Fruit fly (Drosophila melanogaster) whole organism, embryonic: ENCODE results near the gene CG43675.

Source experiments
- Asciz ChIP-seq: fragments of 200-800 bp; sonication (Bioruptor generic); optimal IDR thresholded peaks from 2 replicates; lab custom pipeline; 2017; ENCODE audit warnings: missing biosample characterization, mild to moderate bottlenecking, missing genetic modification characterization, missing genetic modification reagents
- Atf-2 ChIP-seq: fragments of 200-800 bp; sonication (Bioruptor generic); optimal IDR thresholded peaks from 2 replicates; lab custom pipeline; 2016; ENCODE audit warnings: missing biosample characterization, missing genetic modification characterization
- Bteb2 ChIP-seq: fragments of 200-800 bp; sonication (Bioruptor generic); optimal IDR thresholded peaks from 2 replicates; lab custom pipeline; 2016; ENCODE audit warnings: missing biosample characterization, missing genetic modification characterization
- CG10431 ChIP-seq: fragments of 200-800 bp; sonication (Bioruptor generic); optimal IDR thresholded peaks from 3 replicates; lab custom pipeline; 2018; ENCODE audit warnings: missing biosample characterization, mild to moderate bottlenecking, missing genetic modification characterization
- CG12071 ChIP-seq: fragments of 200-800 bp; sonication (Bioruptor generic); optimal IDR thresholded peaks from 3 replicates; lab custom pipeline; 2018; ENCODE audit warnings: missing biosample characterization, mild to moderate bottlenecking, missing genetic modification characterization
- CG12659 ChIP-seq: fragments of 200-800 bp; sonication (Bioruptor generic); optimal IDR thresholded peaks from 3 replicates; lab custom pipeline; 2017; ENCODE audit warnings: mild to moderate bottlenecking, missing biosample characterization, missing genetic modification reagents, missing genetic modification characterization
- CG13296 ChIP-seq: fragments of 200-800 bp; sonication (Bioruptor generic); optimal IDR thresholded peaks from 3 replicates; lab custom pipeline; 2018; ENCODE audit warnings: missing biosample characterization, mild to moderate bottlenecking, missing genetic modification characterization
- CG13424 ChIP-seq: fragments of 200-800 bp; sonication (Bioruptor generic); optimal IDR thresholded peaks from 2 replicates; lab custom pipeline; 2019; ENCODE audit warnings: missing biosample characterization, mild to moderate bottlenecking, missing genetic modification characterization, moderate library complexity
- CG14014 ChIP-seq: fragments of 200-800 bp; sonication (Bioruptor generic); IDR thresholded peaks from 2 replicates; pipeline ENCODE4 v1.3.6; 2022; ENCODE audit warnings: missing biosample characterization, missing genetic modification characterization
- CG14710 ChIP-seq: fragments of 200-800 bp; sonication (Bioruptor generic); optimal IDR thresholded peaks from 3 replicates; lab custom pipeline; 2019; ENCODE audit warnings: missing biosample characterization, mild to moderate bottlenecking, missing genetic modification characterization, moderate library complexity
- CG15514 ChIP-seq: fragments of 200-800 bp; sonication (Bioruptor generic); optimal IDR thresholded peaks from 3 replicates; lab custom pipeline; 2017; ENCODE audit warnings: missing biosample characterization, missing genetic modification characterization, mild to moderate bottlenecking, moderate library complexity, missing genetic modification reagents
- CG18011 ChIP-seq: fragments of 200-800 bp; sonication (Bioruptor generic); optimal IDR thresholded peaks from 2 replicates; lab custom pipeline; 2017; ENCODE audit warnings: missing biosample characterization, missing genetic modification characterization, mild to moderate bottlenecking, moderate library complexity, missing genotype
- CG2129 ChIP-seq: fragments of 200-800 bp; sonication (Bioruptor generic); IDR thresholded peaks from 2 replicates; pipeline ENCODE4 v1.3.6; 2022; ENCODE audit warnings: missing biosample characterization, missing genetic modification characterization; ENCODE audit not compliant: partially characterized antibody
- CG33213 ChIP-seq: fragments of 200-800 bp; sonication (Bioruptor generic); optimal IDR thresholded peaks from 3 replicates; lab custom pipeline; 2016; ENCODE audit warnings: missing biosample characterization, missing genetic modification characterization
- CG4328 ChIP-seq: fragments of 200-800 bp; sonication (Bioruptor generic); optimal IDR thresholded peaks from 3 replicates; lab custom pipeline; 2017; ENCODE audit warnings: missing biosample characterization, missing genetic modification reagents, missing genetic modification characterization
- CG4730 ChIP-seq: fragments of 200-800 bp; sonication (Bioruptor generic); IDR thresholded peaks from 2 replicates; pipeline ENCODE4 v1.3.6; 2022; ENCODE audit warnings: missing biosample characterization, missing genetic modification characterization
- CG5953 ChIP-seq: fragments of 200-800 bp; sonication (Bioruptor generic); IDR thresholded peaks from 2 replicates; pipeline ENCODE4 v1.3.6; 2022; ENCODE audit warnings: missing biosample characterization, missing genetic modification characterization
- CG9797 ChIP-seq: fragments of 200-800 bp; sonication (Bioruptor generic); optimal IDR thresholded peaks from 3 replicates; lab custom pipeline; 2018; ENCODE audit warnings: missing biosample characterization, mild to moderate bottlenecking, missing genetic modification characterization
- D ChIP-seq, 2 experiments: fragments of 200-800 bp in 1 of 2; fragments of >200 bp in 1 of 2; sonication (Bioruptor generic) in 1 of 2; optimal IDR thresholded peaks; 2 replicates in 1 of 2; 3 replicates in 1 of 2; lab custom pipeline; 2017; ENCODE audit warnings: mild to moderate bottlenecking in 1 of 2, missing biosample characterization in 1 of 2, missing genetic modification characterization in 1 of 2, missing genetic modification reagents in 1 of 2
- Deaf1 ChIP-seq: fragments of 200-800 bp; optimal IDR thresholded peaks from 3 replicates; lab custom pipeline; 2019; ENCODE audit warnings: missing biosample characterization, mild to moderate bottlenecking, missing genetic modification characterization, moderate library complexity
- Fer2 ChIP-seq: fragments of 200-800 bp; sonication (Bioruptor generic); optimal IDR thresholded peaks from 2 replicates; lab custom pipeline; 2018; ENCODE audit warnings: missing biosample characterization, mild to moderate bottlenecking, missing genetic modification characterization, moderate library complexity
- GATAe ChIP-seq: fragments of 200-800 bp; sonication (Bioruptor generic); conservative IDR thresholded peaks from 2 replicates; pipeline ENCODE4 v1.3.6; 2022; ENCODE audit warnings: missing biosample characterization, missing genetic modification characterization
- HLH4C ChIP-seq: fragments of 200-800 bp; sonication (Bioruptor generic); IDR thresholded peaks from 3 replicates; pipeline ENCODE4 v1.3.6; 2022; ENCODE audit warnings: missing biosample characterization, missing genetic modification characterization; ENCODE audit not compliant: partially characterized antibody
- HmgZ ChIP-seq: fragments of 200-800 bp; sonication (Bioruptor generic); optimal IDR thresholded peaks from 2 replicates; lab custom pipeline; 2018; ENCODE audit warnings: missing biosample characterization, mild to moderate bottlenecking, missing genetic modification characterization
- Hsf ChIP-seq: fragments of 200-800 bp; sonication (Bioruptor generic); optimal IDR thresholded peaks from 3 replicates; lab custom pipeline; 2016; ENCODE audit warnings: missing biosample characterization, missing genetic modification characterization
- Opbp ChIP-seq: fragments of 200-800 bp; sonication (Bioruptor generic); IDR thresholded peaks from 3 replicates; pipeline ENCODE4 v1.3.6; 2022; ENCODE audit warnings: missing biosample characterization, missing genetic modification characterization; ENCODE audit not compliant: partially characterized antibody
- PHDP ChIP-seq: fragments of 200-800 bp; sonication (Bioruptor generic); optimal IDR thresholded peaks from 3 replicates; lab custom pipeline; 2018; ENCODE audit warnings: missing biosample characterization, mild to moderate bottlenecking, missing genetic modification characterization, moderate library complexity
- Pdp1 ChIP-seq, 2 experiments: fragments of 200-800 bp; sonication (Bioruptor generic); optimal IDR thresholded peaks; 3 replicates each; lab custom pipeline; 2016; ENCODE audit warnings: missing biosample characterization in 2 of 2, missing genetic modification characterization in 2 of 2, mild to moderate bottlenecking in 1 of 2, moderate library complexity in 1 of 2
- Poxn ChIP-seq: fragments of 200-800 bp; sonication (Bioruptor generic); IDR thresholded peaks from 2 replicates; pipeline ENCODE4 v1.3.6; 2022; ENCODE audit warnings: missing biosample characterization, missing genetic modification characterization
- Rfx ChIP-seq: fragments of 200-800 bp; sonication (Bioruptor generic); IDR thresholded peaks from 2 replicates; pipeline ENCODE4 v1.3.6; 2022; ENCODE audit warnings: missing biosample characterization, missing genetic modification characterization
- al ChIP-seq: fragments of 200-800 bp; sonication (Bioruptor generic); IDR thresholded peaks from 2 replicates; pipeline ENCODE4 v1.3.6; 2022; ENCODE audit warnings: missing biosample characterization, missing genetic modification characterization
- cato ChIP-seq: fragments of 200-800 bp; sonication (Bioruptor generic); optimal IDR thresholded peaks from 2 replicates; lab custom pipeline; 2016; ENCODE audit warnings: missing biosample characterization, missing genetic modification characterization, borderline replicate concordance
- croc ChIP-seq: fragments of 200-800 bp; sonication (Bioruptor generic); conservative IDR thresholded peaks from 3 replicates; pipeline ENCODE4 v1.3.6; 2022; ENCODE audit warnings: missing biosample characterization, missing genetic modification characterization
- dysf ChIP-seq: fragments of 200-800 bp; sonication (Bioruptor generic); IDR thresholded peaks from 3 replicates; pipeline ENCODE4 v1.3.6; 2022; ENCODE audit warnings: missing biosample characterization, missing genetic modification characterization
- her ChIP-seq: fragments of 200-800 bp; sonication (Bioruptor generic); optimal IDR thresholded peaks from 2 replicates; lab custom pipeline; 2016; ENCODE audit warnings: missing biosample characterization, missing genetic modification characterization
- p53 ChIP-seq: fragments of 200-800 bp; sonication (Bioruptor generic); optimal IDR thresholded peaks from 2 replicates; lab custom pipeline; 2016; ENCODE audit warnings: missing biosample characterization, missing genetic modification characterization
- rib ChIP-seq: fragments of 200-800 bp; sonication (Bioruptor generic); IDR thresholded peaks from 2 replicates; pipeline ENCODE4 v1.3.6; 2022; ENCODE audit warnings: missing biosample characterization, missing genetic modification characterization
- row ChIP-seq: fragments of 200-800 bp; sonication (Bioruptor generic); IDR thresholded peaks from 3 replicates; pipeline ENCODE4 v1.3.6; 2022; ENCODE audit warnings: missing biosample characterization, missing genetic modification characterization
- sc ChIP-seq, 3 experiments: fragments of >200 bp in 2 of 3; fragments of 200-800 bp in 1 of 3; sonication (Bioruptor generic) in 1 of 3; optimal IDR thresholded peaks; 2 replicates in 2 of 3; 3 replicates in 1 of 3; lab custom pipeline; 2017; ENCODE audit warnings: mild to moderate bottlenecking in 1 of 3, missing biosample characterization in 1 of 3, missing genetic modification characterization in 1 of 3, missing genetic modification reagents in 1 of 3
- sens ChIP-seq: fragments of 200-800 bp; sonication (Bioruptor generic); peaks from one replicate; lab custom pipeline; 2016; ENCODE audit warnings: missing biosample characterization, missing genetic modification characterization
- sim ChIP-seq: fragments of 200-800 bp; sonication (Bioruptor generic); IDR thresholded peaks from 2 replicates; pipeline ENCODE4 v1.3.6; 2022; ENCODE audit warnings: missing biosample characterization, missing genetic modification characterization
- sima ChIP-seq: fragments of 200-800 bp; sonication (Bioruptor generic); optimal IDR thresholded peaks from 2 replicates; lab custom pipeline; 2016; ENCODE audit warnings: missing biosample characterization, missing genetic modification characterization
- slou ChIP-seq: fragments of 200-800 bp; sonication (Bioruptor generic); optimal IDR thresholded peaks from 3 replicates; lab custom pipeline; 2016; ENCODE audit warnings: missing biosample characterization, missing genetic modification characterization
- sqz ChIP-seq: fragments of 200-800 bp; sonication (Bioruptor generic); optimal IDR thresholded peaks from 3 replicates; lab custom pipeline; 2018; ENCODE audit warnings: missing biosample characterization, mild to moderate bottlenecking, missing genetic modification characterization
- tgo ChIP-seq: fragments of 200-800 bp; sonication (Bioruptor generic); IDR thresholded peaks from 3 replicates; pipeline ENCODE4 v1.3.6; 2022; ENCODE audit warnings: missing biosample characterization, missing genetic modification characterization
- tx ChIP-seq: fragments of 200-800 bp; sonication (Bioruptor generic); optimal IDR thresholded peaks from 2 replicates; lab custom pipeline; 2016; ENCODE audit warnings: missing biosample characterization, missing genetic modification characterization
- zen2 ChIP-seq: fragments of 200-800 bp; sonication (Bioruptor generic); IDR thresholded peaks from 3 replicates; pipeline ENCODE4 v1.3.6; 2022; ENCODE audit warnings: missing biosample characterization, missing genetic modification characterization; ENCODE audit not compliant: partially characterized antibody
- zfh2 ChIP-seq: fragments of 200-800 bp; sonication (Bioruptor generic); optimal IDR thresholded peaks from 2 replicates; lab custom pipeline; 2016; ENCODE audit warnings: missing biosample characterization, missing genetic modification characterization

CG43675 gene

dm6 chr3R:9394385-9395042 lies 39.2 kb downstream of the CG43675 start, which contains the start of gene FER (continued):
- TF ChIP-seq sim = no peak
- no peak for TF ChIP-seq zen2 (GFP tag; lab: Robert Waterston, UW)
- TF ChIP-seq Pdp1 (GFP tag; optimal IDR thresholded peaks at IDR 0.05; lab: Kevin White, UChicago) = peak in 1 of 2 experiments; percentile 24
- peak; percentile 63 for TF ChIP-seq Asciz
- TF ChIP-seq CG14014 (GFP tag; lab: Robert Waterston, UW) = peak; percentile 36; the same call in 1 of the 2 replicates
- peak; percentile 84 for TF ChIP-seq sens (GFP tag; lab: Kevin White, UChicago)
- peak; percentile 70 for TF ChIP-seq Opbp (GFP tag; lab: Robert Waterston, UW)
- TF ChIP-seq Rfx (GFP tag; lab: Robert Waterston, UW) = peak; percentile 56; the same call in 1 of the 2 replicates
- TF ChIP-seq CG5953 = peak; percentile 22; the same call in 1 of the 2 replicates
- peak; percentile 20; the same call in 1 of the 3 replicates for TF ChIP-seq dysf (GFP tag; lab: Robert Waterston, UW)
- peak; percentile 50 for TF ChIP-seq PHDP (tag; lab: Kevin White, UChicago)
- TF ChIP-seq rib (GFP tag; lab: Robert Waterston, UW) = peak; percentile 81
- TF ChIP-seq CG13296 (GFP tag; lab: Kevin White, UChicago) = peak; percentile 49
- TF ChIP-seq CG33213 (GFP tag; lab: Kevin White, UChicago) = peak; percentile 34
- no peak for TF ChIP-seq Fer2 (tag; lab: Kevin White, UChicago)
- TF ChIP-seq Hsf (GFP tag; lab: Kevin White, UChicago) = no peak
- TF ChIP-seq D (optimal IDR thresholded peaks at IDR 0.05; lab: Kevin White, UChicago) = no peak
- no peak for TF ChIP-seq D (GFP tag; optimal IDR thresholded peaks at IDR 0.05; lab: Kevin White, UChicago)
- TF ChIP-seq Bteb2 (GFP tag; lab: Kevin White, UChicago) = no peak
- peak; percentile 61 for TF ChIP-seq her (GFP tag; lab: Kevin White, UChicago)
- TF ChIP-seq zfh2 = no peak
- peak; percentile 54; the same call in 2 of the 3 replicates for TF ChIP-seq HLH4C
- TF ChIP-seq CG4328 (GFP tag; lab: Kevin White, UChicago) = peak; percentile 37
- no peak for TF ChIP-seq CG10431
- TF ChIP-seq CG2129 = no peak
- TF ChIP-seq al (GFP tag; lab: Robert Waterston, UW) = no peak
- no peak for TF ChIP-seq CG14710
- TF ChIP-seq Deaf1 (tag; lab: Kevin White, UChicago) = peak; percentile 83
- TF ChIP-seq sc (optimal IDR thresholded peaks at IDR 0.05; lab: Kevin White, UChicago) = no peak
- no peak for TF ChIP-seq sc (GFP tag; optimal IDR thresholded peaks at IDR 0.05; lab: Kevin White, UChicago)
- no peak for TF ChIP-seq Poxn (GFP tag; lab: Robert Waterston, UW)
- no peak for TF ChIP-seq CG12659
- TF ChIP-seq tgo (GFP tag; lab: Robert Waterston, UW) = no peak
- peak; percentile 0 for TF ChIP-seq CG13424 (tag; lab: Kevin White, UChicago)
- no peak for TF ChIP-seq Atf-2 (GFP tag; lab: Kevin White, UChicago)
- TF ChIP-seq CG15514 = peak; percentile 63
- peak; percentile 73 for TF ChIP-seq CG12071 (GFP tag; lab: Kevin White, UChicago)
- no peak for TF ChIP-seq tx (GFP tag; lab: Kevin White, UChicago)
- TF ChIP-seq sima (GFP tag; lab: Kevin White, UChicago) = no peak
- peak; percentile 63 for TF ChIP-seq HmgZ
- TF ChIP-seq cato (GFP tag; lab: Kevin White, UChicago) = no peak
- peak; percentile 82 for TF ChIP-seq row (GFP tag; lab: Robert Waterston, UW)
- TF ChIP-seq CG18011 (GFP tag; lab: Kevin White, UChicago) = no peak
- TF ChIP-seq croc = no peak
- no peak for TF ChIP-seq p53
- TF ChIP-seq slou (GFP tag; lab: Kevin White, UChicago) = no peak
- TF ChIP-seq CG9797 (GFP tag; lab: Kevin White, UChicago) = no peak
- TF ChIP-seq CG4730 (GFP tag; lab: Robert Waterston, UW) = no peak
- peak; percentile 26 for TF ChIP-seq sqz (GFP tag; lab: Kevin White, UChicago)
- no peak for TF ChIP-seq GATAe (GFP tag; lab: Robert Waterston, UW)
